Worm (Caenorhabditis elegans) whole organism, early embryonic: ENCODE data around the gene ZK488.6.

Experiments
- B0310.2 ChIP-seq: sonication (generic microtip); optimal IDR thresholded peaks from 2 replicates; lab custom pipeline; 2016; ENCODE audit warnings: mild to moderate bottlenecking, missing genetic modification characterization, missing compliant biosample characterization
- F13C5.2 ChIP-seq: sonication (generic microtip); optimal IDR thresholded peaks from 2 replicates; lab custom pipeline; 2017; ENCODE audit warnings: mild to moderate bottlenecking, missing genetic modification characterization, inconsistent platforms, missing compliant biosample characterization
- aly-1 ChIP-seq: sonication (generic microtip); optimal IDR thresholded peaks from 2 replicates; lab custom pipeline; 2016; ENCODE audit warnings: missing genetic modification characterization, missing compliant biosample characterization
- ama-1 ChIP-seq: fragments of 150-350 bp; optimal IDR thresholded peaks from 2 replicates; lab custom pipeline; 2014
- ceh-13 ChIP-seq: fragments of 200-800 bp; sonication (Bioruptor generic); optimal IDR thresholded peaks from 2 replicates; lab custom pipeline; 2018; ENCODE audit warnings: mild to moderate bottlenecking, missing genetic modification characterization, missing compliant biosample characterization
- ceh-36 ChIP-seq: sonication (generic microtip); optimal IDR thresholded peaks from 2 replicates; lab custom pipeline; 2016; ENCODE audit warnings: missing genetic modification characterization, inconsistent platforms, missing compliant biosample characterization
- ets-7 ChIP-seq: sonication (generic microtip); optimal IDR thresholded peaks from 2 replicates; lab custom pipeline; 2016; ENCODE audit warnings: missing genotype, missing genetic modification characterization, missing compliant biosample characterization
- flt-1 ChIP-seq: fragments of 200-800 bp; sonication (Bioruptor generic); IDR thresholded peaks from 2 replicates; pipeline ENCODE4 v1.3.6; 2022; ENCODE audit warnings: missing genetic modification characterization, missing compliant biosample characterization
- hmbx-1 ChIP-seq: sonication (generic microtip); optimal IDR thresholded peaks from 2 replicates; lab custom pipeline; 2016; ENCODE audit warnings: mild to moderate bottlenecking, missing genetic modification characterization, missing compliant biosample characterization
- hmg-4 ChIP-seq: fragments of 200-800 bp; sonication (Bioruptor generic); optimal IDR thresholded peaks from 2 replicates; lab custom pipeline; 2018; ENCODE audit warnings: mild to moderate bottlenecking, missing genetic modification characterization, missing compliant biosample characterization
- hnd-1 ChIP-seq: sonication (generic microtip); optimal IDR thresholded peaks from 2 replicates; lab custom pipeline; 2016; ENCODE audit warnings: missing genetic modification characterization, missing compliant biosample characterization
- pes-1 ChIP-seq: fragments of 200-800 bp; sonication (Bioruptor generic); IDR thresholded peaks from 2 replicates; pipeline ENCODE4 v1.3.6; 2022; ENCODE audit warnings: missing genetic modification reagents, missing genetic modification characterization, missing compliant biosample characterization
- scrt-1 ChIP-seq: fragments of 200-800 bp; sonication (Bioruptor generic); IDR thresholded peaks from 2 replicates; pipeline ENCODE4 v1.3.6; 2022; ENCODE audit warnings: missing genetic modification characterization, missing compliant biosample characterization
- sea-1 ChIP-seq: fragments of 200-800 bp; sonication (Bioruptor generic); conservative IDR thresholded peaks from 2 replicates; pipeline ENCODE4 v1.3.6; 2022; ENCODE audit warnings: missing genetic modification characterization, missing compliant biosample characterization
- tbx-11 ChIP-seq: fragments of 200-800 bp; sonication (Bioruptor generic); IDR thresholded peaks from 2 replicates; pipeline ENCODE4 v1.3.6; 2022; ENCODE audit warnings: missing genetic modification characterization, missing compliant biosample characterization
- tbx-37 ChIP-seq: fragments of 200-800 bp; sonication (Bioruptor generic); conservative IDR thresholded peaks from 2 replicates; pipeline ENCODE4 v1.3.6; 2022; ENCODE audit warnings: missing genetic modification reagents, missing genetic modification characterization, missing compliant biosample characterization
- tra-4 ChIP-seq: sonication (generic microtip); optimal IDR thresholded peaks from 2 replicates; lab custom pipeline; 2017; ENCODE audit warnings: missing genetic modification characterization, missing compliant biosample characterization

The ZK488.6 gene

DNA sequence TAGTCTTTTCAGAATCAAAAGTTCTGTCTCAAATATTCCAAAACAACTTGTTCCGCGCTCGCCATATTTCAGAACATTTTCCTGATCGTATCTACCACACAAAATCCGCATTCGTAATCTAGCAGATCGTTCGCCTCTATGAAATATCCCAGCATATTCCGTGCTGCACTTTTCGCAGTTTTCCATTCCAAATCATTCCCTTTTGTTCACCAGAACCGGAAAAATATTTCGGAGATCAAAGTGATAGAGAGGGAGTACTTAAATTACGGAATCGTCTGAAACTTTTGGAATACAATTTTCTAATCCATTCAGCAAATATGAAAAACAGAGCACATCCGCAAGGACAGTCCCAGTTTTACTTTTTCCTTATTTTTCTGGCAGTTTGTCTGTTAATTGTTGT, 2.5 kb upstream of the ZK488.6 start, which contains the start of gene K06H6.1:
Gene K06H6.1, plus strand, starts transcription at position 301 of the 400 bp plus-strand sequence.
- no peak for TF ChIP-seq hnd-1 (tag; lab: Kevin White, UChicago)
- TF ChIP-seq tbx-11, result no peak
- TF ChIP-seq hmbx-1, result no peak
- no peak for TF ChIP-seq sea-1 (GFP tag; lab: Robert Waterston, UW)
- no peak for TF ChIP-seq pes-1
- no peak for TF ChIP-seq aly-1
- no peak for TF ChIP-seq ets-7 (tag; lab: Kevin White, UChicago)
- no peak for TF ChIP-seq ama-1
- no peak for TF ChIP-seq flt-1 (GFP tag; lab: Robert Waterston, UW)
- no peak for TF ChIP-seq scrt-1 (GFP tag; lab: Robert Waterston, UW)
- no peak for TF ChIP-seq tbx-37 (GFP tag; lab: Robert Waterston, UW)
- TF ChIP-seq ceh-36 (tag; lab: Kevin White, UChicago), result no peak
- no peak for TF ChIP-seq F13C5.2 (tag; lab: Kevin White, UChicago)
- TF ChIP-seq B0310.2 (tag; lab: Kevin White, UChicago), result no peak

DNA sequence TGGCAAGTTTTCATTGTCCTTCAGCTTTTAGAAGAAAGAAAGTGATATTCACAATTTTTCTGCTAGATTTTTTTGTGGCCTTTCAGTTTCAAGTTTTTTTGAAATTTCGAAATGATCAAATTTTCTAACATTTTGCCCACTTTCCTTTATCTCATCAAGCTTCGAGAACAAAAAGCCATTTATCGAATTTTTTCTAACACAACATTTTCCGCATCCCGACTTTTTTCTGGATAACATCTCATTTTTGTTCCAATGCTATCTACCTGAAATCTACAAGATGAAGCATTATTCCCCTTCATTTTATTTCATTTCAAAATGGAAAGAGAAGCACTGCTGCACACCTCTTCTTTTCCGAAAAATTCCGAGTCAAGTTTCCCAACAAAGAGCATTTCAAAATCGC, 2.7 kb downstream of the ZK488.6 start, which contains the start of gene ZK488.5:
Gene ZK488.5, plus strand, starts transcription at position 301 of the 400 bp plus-strand sequence.
- no peak for TF ChIP-seq tbx-37 (GFP tag; lab: Robert Waterston, UW)
- TF ChIP-seq B0310.2 (tag; lab: Kevin White, UChicago), result no peak
- TF ChIP-seq ama-1, result no peak
- TF ChIP-seq sea-1 (GFP tag; lab: Robert Waterston, UW), result no peak
- TF ChIP-seq flt-1 (GFP tag; lab: Robert Waterston, UW), result no peak
- TF ChIP-seq pes-1, result no peak
- TF ChIP-seq hmg-4, result no peak
- TF ChIP-seq ets-7 (tag; lab: Kevin White, UChicago), result no peak
- no peak for TF ChIP-seq ceh-13
- no peak for TF ChIP-seq tbx-11
- no peak for TF ChIP-seq hmbx-1
- no peak for TF ChIP-seq scrt-1 (GFP tag; lab: Robert Waterston, UW)
- TF ChIP-seq aly-1, result no peak
- TF ChIP-seq tra-4 (tag; lab: Kevin White, UChicago), result no peak
- no peak for TF ChIP-seq ceh-36 (tag; lab: Kevin White, UChicago)
- no peak for TF ChIP-seq F13C5.2 (tag; lab: Kevin White, UChicago)
- no peak for TF ChIP-seq hnd-1 (tag; lab: Kevin White, UChicago)

DNA sequence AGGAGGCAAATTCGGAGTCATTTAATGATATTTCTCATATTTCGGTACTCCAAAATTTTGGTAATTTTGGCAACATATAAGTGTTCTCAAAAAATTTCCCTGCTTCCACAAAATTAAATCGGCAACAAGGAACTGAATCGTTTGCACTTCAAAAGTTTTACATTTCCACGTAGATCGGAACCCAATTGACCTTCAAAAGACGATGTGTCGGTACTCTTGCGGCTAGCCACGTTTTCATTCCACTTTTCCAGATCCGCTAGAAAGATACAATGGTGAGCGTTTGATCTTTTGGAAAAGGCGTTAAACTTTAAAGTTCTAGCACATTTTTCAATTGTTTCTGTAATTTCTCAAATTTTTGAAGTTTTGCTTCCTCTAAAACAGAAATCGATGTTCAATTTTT, 6.6 kb downstream of the ZK488.6 start:
- no peak for TF ChIP-seq hmbx-1
- no peak for TF ChIP-seq B0310.2 (tag; lab: Kevin White, UChicago)
- TF ChIP-seq aly-1, result no peak
- TF ChIP-seq pes-1, result no peak
- TF ChIP-seq hnd-1 (tag; lab: Kevin White, UChicago), result no peak
- TF ChIP-seq hmg-4, result no peak
- no peak for TF ChIP-seq ets-7 (tag; lab: Kevin White, UChicago)
- no peak for TF ChIP-seq ceh-36 (tag; lab: Kevin White, UChicago)
- TF ChIP-seq ama-1, result no peak
- no peak for TF ChIP-seq tbx-37 (GFP tag; lab: Robert Waterston, UW)
- no peak for TF ChIP-seq scrt-1 (GFP tag; lab: Robert Waterston, UW)
- no peak for TF ChIP-seq F13C5.2 (tag; lab: Kevin White, UChicago)
- TF ChIP-seq tbx-11, result no peak
- no peak for TF ChIP-seq tra-4 (tag; lab: Kevin White, UChicago)
- no peak for TF ChIP-seq sea-1 (GFP tag; lab: Robert Waterston, UW)
- no peak for TF ChIP-seq ceh-13
- no peak for TF ChIP-seq flt-1 (GFP tag; lab: Robert Waterston, UW)

DNA sequence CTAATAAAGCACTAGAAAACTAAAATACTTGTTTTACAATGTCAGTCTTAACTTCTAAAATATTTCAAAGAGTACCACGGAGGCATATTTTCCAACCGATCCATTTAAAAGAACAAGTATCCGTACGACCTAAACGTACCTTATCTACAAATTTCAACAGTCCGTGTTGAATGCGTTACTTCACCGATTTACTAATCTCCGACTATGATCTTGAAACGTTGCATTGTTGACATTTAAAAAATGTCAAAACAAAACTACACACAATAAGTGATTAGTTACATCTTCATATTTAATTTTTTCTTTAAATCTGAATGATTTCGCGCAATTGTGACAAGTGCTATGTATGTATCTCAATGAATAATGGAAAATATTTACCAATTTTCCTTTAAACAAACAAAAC, 7.5 kb downstream of the ZK488.6 start:
- TF ChIP-seq tbx-11 (no peak), F13C5.2 (tag; lab: Kevin White, UChicago) (no peak), pes-1 (no peak), ceh-13 (no peak), hmbx-1 (no peak)

DNA sequence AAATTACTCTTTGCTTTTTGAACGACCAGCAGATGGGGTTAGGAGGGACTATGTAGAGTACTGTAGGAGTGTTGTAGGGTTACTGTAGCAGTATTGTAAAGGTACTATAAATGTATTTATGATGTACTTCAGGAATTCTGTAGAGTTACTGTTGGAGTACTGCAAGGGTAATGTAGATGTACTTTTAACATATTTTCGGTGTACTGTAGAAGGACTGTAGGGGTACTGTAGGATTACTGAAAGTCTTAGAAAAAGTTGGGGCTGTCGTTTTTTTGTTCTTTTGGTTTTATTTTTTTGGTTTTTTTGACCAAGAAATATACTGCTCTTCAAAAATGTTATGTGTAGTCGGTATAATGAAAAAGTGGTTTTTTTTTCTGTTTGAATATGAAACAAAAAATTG, 8.3 kb downstream of the ZK488.6 start:
- no peak for TF ChIP-seq ceh-13
- no peak for TF ChIP-seq scrt-1 (GFP tag; lab: Robert Waterston, UW)
- TF ChIP-seq flt-1 (GFP tag; lab: Robert Waterston, UW), result no peak
- no peak for TF ChIP-seq hnd-1 (tag; lab: Kevin White, UChicago)
- TF ChIP-seq pes-1, result no peak
- TF ChIP-seq tbx-37 (GFP tag; lab: Robert Waterston, UW), result no peak
- no peak for TF ChIP-seq tra-4 (tag; lab: Kevin White, UChicago)
- no peak for TF ChIP-seq tbx-11
- no peak for TF ChIP-seq ets-7 (tag; lab: Kevin White, UChicago)

DNA sequence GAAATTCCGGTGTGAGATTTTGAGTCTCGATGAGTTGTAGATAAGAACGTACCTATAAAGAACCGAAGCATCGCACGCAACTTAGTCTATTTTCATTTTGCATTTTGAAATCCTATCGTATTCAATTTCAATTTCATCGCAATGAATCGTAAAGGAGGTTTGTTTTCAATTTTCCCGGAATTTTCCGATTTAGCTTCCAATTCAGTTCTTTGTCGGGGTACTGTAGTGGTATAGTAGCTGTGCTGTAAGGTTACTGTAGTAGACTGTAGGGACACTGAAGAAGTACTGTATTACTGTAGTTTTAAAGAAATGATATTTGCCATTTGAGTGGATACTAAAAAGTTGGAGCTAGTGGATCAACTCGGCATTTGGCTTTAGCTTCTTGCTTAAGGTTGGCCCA, 9.5 kb downstream of the ZK488.6 start:
- TF ChIP-seq hmbx-1 (no peak), ceh-13 (no peak), ceh-36 (tag; lab: Kevin White, UChicago) (no peak), ets-7 (tag; lab: Kevin White, UChicago) (no peak), ama-1 (no peak), tbx-37 (GFP tag; lab: Robert Waterston, UW) (no peak), tra-4 (tag; lab: Kevin White, UChicago) (no peak), flt-1 (GFP tag; lab: Robert Waterston, UW) (no peak), sea-1 (GFP tag; lab: Robert Waterston, UW) (no peak), tbx-11 (no peak), hmg-4 (no peak), aly-1 (no peak), B0310.2 (tag; lab: Kevin White, UChicago) (no peak), F13C5.2 (tag; lab: Kevin White, UChicago) (no peak)

DNA sequence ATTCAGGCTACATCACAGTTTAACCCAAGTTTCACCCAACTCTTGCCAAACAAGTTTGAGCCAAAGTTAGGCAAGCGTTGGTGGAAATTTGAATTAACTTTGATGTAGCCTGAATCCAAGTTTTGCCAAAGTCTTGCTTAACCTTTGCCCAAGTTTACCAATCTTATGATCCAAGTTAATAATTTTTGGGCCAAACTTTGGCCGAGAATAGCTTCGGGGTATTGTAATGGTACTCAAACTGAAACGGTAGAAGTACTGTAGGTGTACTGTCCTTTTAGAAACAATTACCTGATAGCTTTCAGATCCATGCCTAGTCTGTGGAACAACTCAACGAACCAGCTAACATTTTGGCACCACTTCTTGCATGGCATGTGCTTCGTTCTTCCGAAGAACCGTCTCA, 9.9 kb downstream of the ZK488.6 start, which contains the start of gene nhr-251:
Gene nhr-251, plus strand, starts transcription at position 301 of the 400 bp plus-strand sequence.
- TF ChIP-seq pes-1, result no peak
- TF ChIP-seq flt-1 (GFP tag; lab: Robert Waterston, UW), result no peak
- no peak for TF ChIP-seq B0310.2 (tag; lab: Kevin White, UChicago)
- no peak for TF ChIP-seq F13C5.2 (tag; lab: Kevin White, UChicago)

DNA sequence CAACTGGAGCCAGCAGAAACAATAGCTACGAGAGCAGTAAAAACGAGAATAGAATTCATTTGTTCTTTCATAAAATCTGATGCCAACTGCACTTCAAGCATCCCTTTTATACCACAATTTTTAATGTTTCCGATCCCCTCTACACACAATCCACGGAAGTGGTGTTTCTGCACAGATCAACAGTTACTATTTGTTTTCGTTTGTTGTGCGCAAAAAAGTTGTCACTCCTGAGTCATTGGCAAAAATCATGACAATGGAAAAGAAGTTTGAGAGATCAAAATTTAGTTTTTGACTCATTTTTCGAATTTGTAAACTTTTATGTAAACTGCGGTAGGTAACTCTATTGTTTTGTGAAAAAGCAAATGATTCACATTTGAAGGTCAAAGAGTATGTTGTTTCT, 13.8 kb downstream of the ZK488.6 start, which contains the start of gene srlf-37:
Gene srlf-37, minus strand, starts transcription at position 101 of the 400 bp plus-strand sequence.
- TF ChIP-seq aly-1 (no peak), flt-1 (GFP tag; lab: Robert Waterston, UW) (no peak)
